Worm (Caenorhabditis elegans): ENCODE measurements around the gene arl-1.
A peak's percentile ranks its signal among the peaks of the same experiment; 100 is the strongest.

arl-1 gene

ce11 chrII:8577509-8578099, 4.2 kb upstream of the arl-1 start, which contains the start of gene F54C9.9:
F54C9.9 (plus strand) TSS chrII:8578049.
- TF ChIP-seq ets-4 (GFP tag; optimal IDR thresholded peaks at IDR 0.05), result no peak
- no peak for TF ChIP-seq bed-1 (GFP tag; IDR thresholded peaks at IDR 0.05)
- no peak for TF ChIP-seq tbx-9 (tag; optimal IDR thresholded peaks at IDR 0.05; ENCODE audit: borderline replicate concordance)
- TF ChIP-seq snpc-1.3 (tag; optimal IDR thresholded peaks at IDR 0.05; ENCODE audit: insufficient read depth), result no peak
- peak; percentile 74; the same call in 1 of the 2 replicates for TF ChIP-seq madf-3 (GFP tag; IDR thresholded peaks at IDR 0.05)
- TF ChIP-seq hsf-1 (GFP tag; IDR thresholded peaks at IDR 0.05), result 0 out of 2 replicates have a peak, but pooled peaks have one; percentile 65
- TF ChIP-seq ztf-26 (tag; optimal IDR thresholded peaks at IDR 0.05), result no peak
- no peak for TF ChIP-seq ceh-79 (tag; optimal IDR thresholded peaks at IDR 0.05)
- TF ChIP-seq rec-8 (tag; optimal IDR thresholded peaks at IDR 0.05), result no peak
- no peak for TF ChIP-seq ztf-6 (GFP tag; IDR thresholded peaks at IDR 0.05)
- no peak for TF ChIP-seq Y67H2A.10 (GFP tag; conservative IDR thresholded peaks at IDR 0.05)
- TF ChIP-seq ceh-40 (GFP tag; IDR thresholded peaks at IDR 0.05), result 0 out of 2 replicates have a peak, but pooled peaks have one; percentile 2
- no peak for TF ChIP-seq cebp-1 (GFP tag; IDR thresholded peaks at IDR 0.05)
- peak; percentile 39 for TF ChIP-seq cebp-1 (tag; optimal IDR thresholded peaks at IDR 0.05)
- TF ChIP-seq aptf-2 (GFP tag; conservative IDR thresholded peaks at IDR 0.05), result no peak
- TF ChIP-seq unc-130 (GFP tag; optimal IDR thresholded peaks at IDR 0.05), result peak; percentile 49
- no peak for TF ChIP-seq nfya-2 (GFP tag; IDR thresholded peaks at IDR 0.05)
- TF ChIP-seq madf-6 (GFP tag; IDR thresholded peaks at IDR 0.05), result peak; percentile 71
- TF ChIP-seq snpc-3.4 (tag; optimal IDR thresholded peaks at IDR 0.05), result no peak
- no peak for TF ChIP-seq tlf-1 (GFP tag; optimal IDR thresholded peaks at IDR 0.05)
- peak; percentile 75 for TF ChIP-seq attf-6 (GFP tag; IDR thresholded peaks at IDR 0.05)
- no peak for TF ChIP-seq unc-62 (GFP tag; optimal IDR thresholded peaks at IDR 0.05)
- peak; percentile 11 for TF ChIP-seq tbp1 (GFP tag; optimal IDR thresholded peaks at IDR 0.05)
- TF ChIP-seq nhr-179 (tag; optimal IDR thresholded peaks at IDR 0.05), result no peak
- TF ChIP-seq madf-8 (GFP tag; conservative IDR thresholded peaks at IDR 0.05), result peak; percentile 47
- TF ChIP-seq egl-44 (GFP tag; IDR thresholded peaks at IDR 0.05), result no peak
- no peak for TF ChIP-seq ZK185.1 (tag; optimal IDR thresholded peaks at IDR 0.05; ENCODE audit: poor library complexity, severe bottlenecking)
- TF ChIP-seq efl-1 (GFP tag; optimal IDR thresholded peaks at IDR 0.05), result peak; percentile 19
- peak; percentile 73; the same call in 1 of the 2 replicates for TF ChIP-seq B0336.3 (GFP tag; IDR thresholded peaks at IDR 0.05)
- peak; percentile 24 for TF ChIP-seq athp-1 (tag; optimal IDR thresholded peaks at IDR 0.05)
- TF ChIP-seq pbrm-1 (GFP tag; IDR thresholded peaks at IDR 0.05), result 0 out of 2 replicates have a peak, but pooled peaks have one; percentile 31
- peak; percentile 44 for TF ChIP-seq snpc-4 (GFP tag; optimal IDR thresholded peaks at IDR 0.05)
- TF ChIP-seq snpc-4 (tag; optimal IDR thresholded peaks at IDR 0.05), result peak in 2 of 4 experiments; percentile 19 to 27
- no peak for TF ChIP-seq Y56A3A.18 (GFP tag; IDR thresholded peaks at IDR 0.05)
- peak; percentile 28; the same call in 1 of the 2 replicates for TF ChIP-seq F33H1.4 (GFP tag; IDR thresholded peaks at IDR 0.05)
- peak; percentile 46 for TF ChIP-seq hrde-1 (tag; optimal IDR thresholded peaks at IDR 0.05; ENCODE audit: borderline replicate concordance)
- peak; percentile 33; the same call in 1 of the 2 replicates for TF ChIP-seq rcor-1 (GFP tag; IDR thresholded peaks at IDR 0.05)
- peak; percentile 87 for TF ChIP-seq Y79H2A.3 (GFP tag; conservative IDR thresholded peaks at IDR 0.05)
- peak; percentile 6 for TF ChIP-seq F23B12.7 (tag; optimal IDR thresholded peaks at IDR 0.05; ENCODE audit: insufficient read depth)
- TF ChIP-seq Y53G8AR.9 (GFP tag; conservative IDR thresholded peaks at IDR 0.05), result peak; percentile 71
- TF ChIP-seq xnd-1 (tag; optimal IDR thresholded peaks at IDR 0.05), result peak; percentile 33
- peak in 1 of 3 experiments; percentile 41 for TF ChIP-seq lin-35 (GFP tag; optimal IDR thresholded peaks at IDR 0.05)
- peak; percentile 52 for TF ChIP-seq mcd-1 (GFP tag; IDR thresholded peaks at IDR 0.05)
- peak; percentile 32; the same call in 1 of the 2 replicates for TF ChIP-seq hmg-1.2 (GFP tag; IDR thresholded peaks at IDR 0.05)
- TF ChIP-seq ztf-18 (tag; optimal IDR thresholded peaks at IDR 0.05), result no peak
- no peak for TF ChIP-seq pha-4 (tag; optimal IDR thresholded peaks at IDR 0.05)
- peak; percentile 17 for TF ChIP-seq repo-1 (tag; optimal IDR thresholded peaks at IDR 0.05)

Data from whole organism, young adult.